Worm (Caenorhabditis elegans) whole organism, L4/young adult: ENCODE measurements around the gene F37B4.10.

Source experiments
- dao-5 ChIP-seq: sonication (generic microtip); optimal IDR thresholded peaks from 2 replicates; lab custom pipeline; 2016; ENCODE audit warnings: missing genotype, missing genetic modification characterization, moderate library complexity, missing compliant biosample characterization
- him-1 ChIP-seq: sonication (generic microtip); optimal IDR thresholded peaks from 2 replicates; lab custom pipeline; 2016; ENCODE audit warnings: missing genotype, missing genetic modification reagents, missing genetic modification characterization, missing compliant biosample characterization

DNA sequence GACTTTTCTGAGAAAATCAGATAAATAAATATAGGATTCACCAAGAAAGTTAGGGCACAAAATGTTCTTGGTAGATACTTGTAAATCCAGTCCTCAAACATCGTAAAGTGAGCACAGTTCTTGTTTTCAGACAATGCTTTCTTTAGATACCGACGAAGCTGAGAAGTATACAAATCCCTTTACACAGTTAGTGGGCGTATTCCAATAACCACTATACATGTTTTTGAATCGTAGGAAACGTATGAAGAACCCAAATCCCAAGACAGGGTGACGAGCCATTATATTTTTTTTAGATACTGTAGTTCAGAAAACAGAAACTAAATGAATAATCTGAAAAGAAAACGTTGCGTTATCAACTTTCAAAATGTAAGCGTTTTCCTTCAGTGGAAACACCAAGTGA, 31.6 kb downstream of the F37B4.10 start, which contains the start of gene srj-44:
- TF ChIP-seq him-1 (tag; lab: Kevin White, UChicago) (no peak), dao-5 (no peak)
